Worm (Caenorhabditis elegans): ENCODE results near the gene bath-39.

The bath-39 gene

DNA sequence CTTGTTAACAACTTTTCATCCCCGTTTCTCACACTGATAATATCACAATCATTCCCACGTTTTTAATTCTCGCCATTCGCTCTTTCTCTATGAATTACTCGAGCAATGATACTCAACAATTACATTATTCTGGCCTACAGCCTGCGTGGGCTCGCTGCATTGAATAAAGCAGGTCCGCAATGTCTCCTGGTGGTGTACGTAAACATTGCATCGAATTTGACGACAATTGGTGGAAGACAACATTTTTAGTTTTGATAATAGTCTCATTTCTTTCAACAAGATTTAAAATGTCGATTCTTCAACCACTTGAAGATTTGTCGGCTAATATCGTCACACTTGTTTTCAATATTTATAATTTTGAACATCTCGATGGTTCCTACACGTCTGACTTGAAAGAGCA is at the start of gene bath-39:
Gene bath-39 (plus strand): TSS at position 137 of the 400 bp plus-strand sequence.
- no peak for TF ChIP-seq tra-4 (tag; optimal IDR thresholded peaks at IDR 0.05)
- no peak for TF ChIP-seq flt-1 (GFP tag; IDR thresholded peaks at IDR 0.05)
- TF ChIP-seq aly-1 (tag; optimal IDR thresholded peaks at IDR 0.05): no peak
- no peak for TF ChIP-seq hmbx-1 (tag; optimal IDR thresholded peaks at IDR 0.05)
- TF ChIP-seq F13C5.2 (tag; optimal IDR thresholded peaks at IDR 0.05): peak; percentile 30

- TF ChIP-seq scrt-1 (GFP tag; IDR thresholded peaks at IDR 0.05): no peak
- TF ChIP-seq tbx-37 (GFP tag; conservative IDR thresholded peaks at IDR 0.05): no peak
- no peak for TF ChIP-seq pes-1 (GFP tag; IDR thresholded peaks at IDR 0.05)
- no peak for TF ChIP-seq sea-1 (GFP tag; conservative IDR thresholded peaks at IDR 0.05)
- no peak for TF ChIP-seq hmbx-1 (tag; optimal IDR thresholded peaks at IDR 0.05)
- TF ChIP-seq ama-1 (optimal IDR thresholded peaks at IDR 0.05): no peak
- TF ChIP-seq hmg-4 (GFP tag; optimal IDR thresholded peaks at IDR 0.05): no peak
- no peak for TF ChIP-seq ets-7 (tag; optimal IDR thresholded peaks at IDR 0.05)
- no peak for TF ChIP-seq ceh-36 (tag; optimal IDR thresholded peaks at IDR 0.05)
- TF ChIP-seq tra-4 (tag; optimal IDR thresholded peaks at IDR 0.05): no peak
- no peak for TF ChIP-seq flt-1 (GFP tag; IDR thresholded peaks at IDR 0.05)
- TF ChIP-seq tbx-11 (GFP tag; IDR thresholded peaks at IDR 0.05): no peak
- TF ChIP-seq hnd-1 (tag; optimal IDR thresholded peaks at IDR 0.05): no peak
- no peak for TF ChIP-seq ceh-13 (GFP tag; optimal IDR thresholded peaks at IDR 0.05)
Observed at ce11 chrV:13410688-13411087, 48.6 kb upstream of the bath-39 start, which contains the start of gene F53F1.4. F53F1.4 (plus strand) TSS chrV:13411077.

ce11 chrV:13411225-13411991 is 47.9 kb upstream of the bath-39 start:
- TF ChIP-seq aly-1 (tag; optimal IDR thresholded peaks at IDR 0.05) (no peak), ceh-13 (GFP tag; optimal IDR thresholded peaks at IDR 0.05) (no peak), hnd-1 (tag; optimal IDR thresholded peaks at IDR 0.05) (no peak), tbx-37 (GFP tag; conservative IDR thresholded peaks at IDR 0.05) (no peak), hmbx-1 (tag; optimal IDR thresholded peaks at IDR 0.05) (no peak), pes-1 (GFP tag; IDR thresholded peaks at IDR 0.05) (no peak; the same call in 1 of the 2 replicates), flt-1 (GFP tag; IDR thresholded peaks at IDR 0.05) (no peak), scrt-1 (GFP tag; IDR thresholded peaks at IDR 0.05) (no peak), tra-4 (tag; optimal IDR thresholded peaks at IDR 0.05) (no peak), ets-7 (tag; optimal IDR thresholded peaks at IDR 0.05) (no peak)

DNA sequence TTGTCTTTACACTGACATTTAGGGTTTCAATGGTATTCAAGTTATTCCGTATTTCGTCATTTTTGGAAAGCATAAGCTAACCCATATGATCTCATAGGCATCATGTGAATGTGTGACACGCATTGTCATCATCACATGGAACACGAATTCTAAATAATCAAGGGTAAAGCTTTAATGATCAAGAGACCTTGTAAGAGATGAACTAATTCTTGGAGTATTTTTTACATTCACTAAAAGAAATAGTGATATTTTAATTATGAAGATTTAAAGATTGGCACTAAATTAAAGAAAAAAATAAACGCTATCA is 47.3 kb upstream of the bath-39 start:
- TF ChIP-seq hmg-4 (GFP tag; optimal IDR thresholded peaks at IDR 0.05): no peak
- no peak for TF ChIP-seq flt-1 (GFP tag; IDR thresholded peaks at IDR 0.05)
- no peak for TF ChIP-seq hmbx-1 (tag; optimal IDR thresholded peaks at IDR 0.05)
- no peak for TF ChIP-seq F13C5.2 (tag; optimal IDR thresholded peaks at IDR 0.05)
- no peak for TF ChIP-seq ceh-36 (tag; optimal IDR thresholded peaks at IDR 0.05)
- no peak for TF ChIP-seq hnd-1 (tag; optimal IDR thresholded peaks at IDR 0.05)
- TF ChIP-seq B0310.2 (tag; optimal IDR thresholded peaks at IDR 0.05): no peak
- TF ChIP-seq aly-1 (tag; optimal IDR thresholded peaks at IDR 0.05): no peak
- no peak for TF ChIP-seq tbx-37 (GFP tag; conservative IDR thresholded peaks at IDR 0.05)

- no peak for TF ChIP-seq F13C5.2 (tag; optimal IDR thresholded peaks at IDR 0.05)
- TF ChIP-seq B0310.2 (tag; optimal IDR thresholded peaks at IDR 0.05): no peak
- TF ChIP-seq tbx-11 (GFP tag; IDR thresholded peaks at IDR 0.05): no peak
- no peak for TF ChIP-seq pes-1 (GFP tag; IDR thresholded peaks at IDR 0.05)
- no peak for TF ChIP-seq hmbx-1 (tag; optimal IDR thresholded peaks at IDR 0.05)
- TF ChIP-seq tbx-37 (GFP tag; conservative IDR thresholded peaks at IDR 0.05): no peak
- TF ChIP-seq ceh-13 (GFP tag; optimal IDR thresholded peaks at IDR 0.05): no peak
- no peak for TF ChIP-seq tra-4 (tag; optimal IDR thresholded peaks at IDR 0.05)
- TF ChIP-seq scrt-1 (GFP tag; IDR thresholded peaks at IDR 0.05): no peak
- no peak for TF ChIP-seq hmg-4 (GFP tag; optimal IDR thresholded peaks at IDR 0.05)
- no peak for TF ChIP-seq ceh-36 (tag; optimal IDR thresholded peaks at IDR 0.05)
- TF ChIP-seq hnd-1 (tag; optimal IDR thresholded peaks at IDR 0.05): no peak
Observed at ce11 chrV:13413301-13413700, 46.0 kb upstream of the bath-39 start.

DNA sequence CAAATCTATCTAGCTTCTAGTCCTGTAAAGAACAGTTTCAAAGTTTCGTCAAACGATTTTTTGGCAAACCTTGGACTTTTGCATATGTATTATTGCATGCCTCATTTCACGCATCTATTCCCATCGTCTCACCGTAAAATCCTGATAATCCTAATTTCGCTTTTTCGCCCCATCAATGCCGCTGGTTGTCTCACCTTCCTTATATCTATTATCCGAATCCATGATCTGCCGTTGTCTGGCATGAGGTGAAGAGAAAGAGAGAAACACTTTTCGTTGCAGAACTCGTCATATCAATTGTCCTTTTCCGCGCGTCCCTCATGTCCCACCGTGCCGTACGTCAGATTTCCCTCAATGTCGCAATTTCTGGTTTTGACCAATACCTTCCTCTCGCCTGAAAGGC is 44.7 kb upstream of the bath-39 start, which contains the start of gene cut-2:
Gene cut-2 (plus strand): TSS at position 365 of the 400 bp plus-strand sequence.
- no peak for TF ChIP-seq hmbx-1 (tag; optimal IDR thresholded peaks at IDR 0.05)
- TF ChIP-seq scrt-1 (GFP tag; IDR thresholded peaks at IDR 0.05): no peak
- TF ChIP-seq ceh-36 (tag; optimal IDR thresholded peaks at IDR 0.05): no peak
- no peak for TF ChIP-seq sea-1 (GFP tag; conservative IDR thresholded peaks at IDR 0.05)
- TF ChIP-seq tbx-37 (GFP tag; conservative IDR thresholded peaks at IDR 0.05): no peak
- no peak for TF ChIP-seq pes-1 (GFP tag; IDR thresholded peaks at IDR 0.05)

DNA sequence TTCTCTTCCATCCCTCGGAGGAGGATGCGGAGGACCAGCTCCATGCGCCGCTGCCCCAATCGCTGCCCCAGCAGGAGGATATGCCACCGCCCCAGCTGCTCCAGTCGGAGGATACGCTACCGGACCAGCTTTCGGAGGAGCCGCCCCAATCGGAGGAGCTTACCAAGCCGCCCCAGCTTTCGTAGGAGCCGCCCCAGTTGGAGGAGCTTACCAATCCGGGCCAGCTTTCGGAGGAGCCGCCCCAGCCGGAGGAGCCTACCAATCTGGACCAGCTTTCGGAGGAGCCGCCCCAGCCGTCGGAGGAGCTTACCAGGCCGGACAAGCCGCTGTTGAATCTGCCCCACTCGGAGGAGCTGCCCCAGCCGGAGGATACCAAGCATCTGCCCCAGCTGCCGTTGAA is 43.8 kb upstream of the bath-39 start:
- TF ChIP-seq F13C5.2 (tag; optimal IDR thresholded peaks at IDR 0.05) (no peak), scrt-1 (GFP tag; IDR thresholded peaks at IDR 0.05) (peak; percentile 67; the same call in 1 of the 2 replicates), tbx-11 (GFP tag; IDR thresholded peaks at IDR 0.05) (no peak), flt-1 (GFP tag; IDR thresholded peaks at IDR 0.05) (no peak), tra-4 (tag; optimal IDR thresholded peaks at IDR 0.05) (no peak), pes-1 (GFP tag; IDR thresholded peaks at IDR 0.05) (no peak), hmbx-1 (tag; optimal IDR thresholded peaks at IDR 0.05) (no peak), B0310.2 (tag; optimal IDR thresholded peaks at IDR 0.05) (no peak), ceh-36 (tag; optimal IDR thresholded peaks at IDR 0.05) (peak; percentile 35), aly-1 (tag; optimal IDR thresholded peaks at IDR 0.05) (peak; percentile 18)

- no peak for TF ChIP-seq sea-1 (GFP tag; conservative IDR thresholded peaks at IDR 0.05)
- TF ChIP-seq tbx-11 (GFP tag; IDR thresholded peaks at IDR 0.05): no peak
- no peak for TF ChIP-seq aly-1 (tag; optimal IDR thresholded peaks at IDR 0.05)
- no peak for TF ChIP-seq ama-1 (optimal IDR thresholded peaks at IDR 0.05)
- TF ChIP-seq tra-4 (tag; optimal IDR thresholded peaks at IDR 0.05): no peak
- no peak for TF ChIP-seq hmbx-1 (tag; optimal IDR thresholded peaks at IDR 0.05)
Observed at ce11 chrV:13416076-13416475, 43.2 kb upstream of the bath-39 start.

Data from whole organism, early embryonic.